Worm (Caenorhabditis elegans): Measurements from ENCODE around the gene ugt-4.

DNA sequence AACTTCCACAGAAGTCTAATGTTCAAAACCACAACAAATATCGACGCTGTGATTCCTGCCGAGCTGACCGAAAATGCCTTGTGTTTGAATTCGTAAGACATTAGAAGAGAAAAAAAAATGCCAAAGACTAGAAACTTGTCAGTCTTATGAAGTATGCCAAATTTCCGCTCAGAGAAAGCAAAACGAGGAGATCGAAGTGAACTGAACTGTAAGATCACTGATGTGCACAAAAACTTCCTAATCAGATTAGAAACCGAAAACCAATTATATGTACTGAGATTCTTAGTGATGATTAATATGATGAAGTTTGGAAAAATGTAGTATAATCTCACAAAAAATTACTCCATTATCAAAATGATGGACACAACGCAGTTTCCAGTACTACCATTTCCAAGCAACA lies 6.7 kb downstream of the ugt-4 start, which contains the start of gene srbc-44:
- no peak for TF ChIP-seq him-1 (tag; optimal IDR thresholded peaks at IDR 0.05)
- TF ChIP-seq W03F9.2 (tag; optimal IDR thresholded peaks at IDR 0.05) = no peak

All from whole organism, L4/young adult.